Worm (Caenorhabditis elegans) whole organism, late embryonic: ENCODE measurements around the gene oops-1.

Source experiments
- C38D4.7 ChIP-seq: fragments of 200-800 bp; sonication (Bioruptor generic); optimal IDR thresholded peaks from 2 replicates; lab custom pipeline; 2018; ENCODE audit warnings: mild to moderate bottlenecking, missing genetic modification characterization, moderate library complexity, missing compliant biosample characterization
- F13H6.1 ChIP-seq: sonication (generic microtip); optimal IDR thresholded peaks from 2 replicates; lab custom pipeline; 2016; ENCODE audit warnings: missing genetic modification characterization, missing compliant biosample characterization
- Y22D7AL.16 ChIP-seq: sonication (generic microtip); optimal IDR thresholded peaks from 2 replicates; lab custom pipeline; 2016; ENCODE audit warnings: missing genetic modification characterization, missing compliant biosample characterization
- ahr-1 ChIP-seq: sonication (generic microtip); optimal IDR thresholded peaks from 2 replicates; lab custom pipeline; 2016; ENCODE audit warnings: missing genetic modification characterization, missing compliant biosample characterization
- ceh-14 ChIP-seq: sonication (generic microtip); optimal IDR thresholded peaks from 2 replicates; lab custom pipeline; 2016; ENCODE audit warnings: missing genotype, missing genetic modification characterization, missing compliant biosample characterization
- ceh-18 ChIP-seq: sonication (generic microtip); optimal IDR thresholded peaks from 2 replicates; lab custom pipeline; 2016; ENCODE audit warnings: missing genetic modification characterization, missing compliant biosample characterization
- ceh-24 ChIP-seq: sonication (generic microtip); optimal IDR thresholded peaks from 2 replicates; lab custom pipeline; 2016; ENCODE audit warnings: mild to moderate bottlenecking, missing genetic modification characterization, missing compliant biosample characterization
- ceh-34 ChIP-seq: sonication (generic microtip); optimal IDR thresholded peaks from 2 replicates; lab custom pipeline; 2016; ENCODE audit warnings: mild to moderate bottlenecking, missing genetic modification characterization, missing compliant biosample characterization
- ceh-48 ChIP-seq: sonication (generic microtip); optimal IDR thresholded peaks from 2 replicates; lab custom pipeline; 2016; ENCODE audit warnings: missing genetic modification characterization, inconsistent platforms, missing compliant biosample characterization
- dve-1 ChIP-seq: sonication (generic microtip); optimal IDR thresholded peaks from 2 replicates; lab custom pipeline; 2017; ENCODE audit warnings: antibody characterized with exemption, mild to moderate bottlenecking, missing genetic modification characterization, missing compliant biosample characterization
- elt-2 ChIP-seq: sonication (generic microtip); optimal IDR thresholded peaks from 2 replicates; lab custom pipeline; 2016; ENCODE audit warnings: missing genetic modification reagents, missing genetic modification characterization, missing compliant biosample characterization
- elt-4 ChIP-seq: sonication (generic microtip); optimal IDR thresholded peaks from 2 replicates; lab custom pipeline; 2016; ENCODE audit warnings: missing genetic modification characterization, missing compliant biosample characterization
- ets-4 ChIP-seq: sonication (generic microtip); optimal IDR thresholded peaks from 2 replicates; lab custom pipeline; 2016; ENCODE audit warnings: missing genetic modification characterization, missing compliant biosample characterization
- fkh-6 ChIP-seq: sonication (generic microtip); optimal IDR thresholded peaks from 2 replicates; lab custom pipeline; 2016; ENCODE audit warnings: missing genetic modification characterization, missing compliant biosample characterization
- madf-2 ChIP-seq: sonication (generic microtip); optimal IDR thresholded peaks from 2 replicates; lab custom pipeline; 2017; ENCODE audit warnings: missing genetic modification characterization, missing compliant biosample characterization
- mec-3 ChIP-seq: sonication (generic microtip); optimal IDR thresholded peaks from 2 replicates; lab custom pipeline; 2016; ENCODE audit warnings: borderline replicate concordance, missing genetic modification characterization, missing compliant biosample characterization
- nfya-1 ChIP-seq: sonication (generic microtip); optimal IDR thresholded peaks from 2 replicates; lab custom pipeline; 2017; ENCODE audit warnings: missing genetic modification characterization, mild to moderate bottlenecking, missing compliant biosample characterization, antibody characterized with exemption, moderate library complexity
- odd-2 ChIP-seq: sonication (generic microtip); optimal IDR thresholded peaks from 2 replicates; lab custom pipeline; 2017; ENCODE audit warnings: antibody characterized with exemption, mild to moderate bottlenecking, missing genetic modification characterization, missing compliant biosample characterization
- pax-1 ChIP-seq: fragments of 150-350 bp; optimal IDR thresholded peaks from 2 replicates; lab custom pipeline; 2014; ENCODE audit warnings: missing biosample characterization, missing genetic modification characterization
- ref-2 ChIP-seq: sonication (generic microtip); optimal IDR thresholded peaks from 2 replicates; lab custom pipeline; 2016; ENCODE audit warnings: missing genetic modification characterization, missing compliant biosample characterization
- rnt-1 ChIP-seq: sonication (generic microtip); optimal IDR thresholded peaks from 2 replicates; lab custom pipeline; 2016; ENCODE audit warnings: missing genetic modification characterization, missing compliant biosample characterization
- syd-9 ChIP-seq: sonication (generic microtip); optimal IDR thresholded peaks from 2 replicates; lab custom pipeline; 2016; ENCODE audit warnings: mild to moderate bottlenecking, missing genetic modification characterization, moderate library complexity, missing compliant biosample characterization
- ttx-3 ChIP-seq: sonication (generic microtip); optimal IDR thresholded peaks from 2 replicates; lab custom pipeline; 2016; ENCODE audit warnings: missing genetic modification reagents, missing genetic modification characterization, missing compliant biosample characterization
- unc-42 ChIP-seq: sonication (generic microtip); optimal IDR thresholded peaks from 2 replicates; lab custom pipeline; 2016; ENCODE audit warnings: missing genotype, missing genetic modification characterization, missing compliant biosample characterization
- unc-55 ChIP-seq: sonication (generic microtip); optimal IDR thresholded peaks from 2 replicates; lab custom pipeline; 2017; ENCODE audit warnings: missing biosample characterization, missing genetic modification reagents, missing genetic modification characterization

oops-1 gene

DNA sequence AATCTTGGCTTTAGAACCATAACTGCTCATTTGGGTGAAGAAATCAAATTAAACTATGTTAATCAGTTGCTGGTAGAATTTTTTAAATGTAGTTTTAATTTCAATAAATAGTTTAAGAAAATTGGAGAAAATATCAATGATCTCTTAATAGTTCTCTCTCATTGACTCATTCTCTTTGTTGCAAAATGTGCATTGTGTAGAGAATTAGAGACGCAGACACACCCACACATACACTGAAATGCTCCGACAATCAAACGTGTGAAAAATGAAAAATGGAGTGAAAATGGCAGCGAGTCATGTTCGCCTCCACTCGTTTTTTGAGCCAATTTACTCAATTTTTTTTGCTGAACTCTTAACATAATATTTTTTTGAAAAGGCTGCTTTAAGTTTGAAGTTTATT is 7.0 kb upstream of the oops-1 start:
- TF ChIP-seq odd-2 (tag; lab: Kevin White, UChicago): no peak
- peak; percentile 76 for TF ChIP-seq unc-55
- no peak for TF ChIP-seq madf-2 (tag; lab: Kevin White, UChicago)

ce11 chrIV:5820056-5820799 is 6.3 kb upstream of the oops-1 start:
- no peak for TF ChIP-seq fkh-6 (tag; lab: Kevin White, UChicago)
- TF ChIP-seq rnt-1 (tag; lab: Kevin White, UChicago): peak; percentile 27
- peak; percentile 93 for TF ChIP-seq unc-55

- TF ChIP-seq ahr-1 (tag; lab: Kevin White, UChicago): no peak
- peak; percentile 64 for TF ChIP-seq elt-2 (tag; lab: Kevin White, UChicago)
- TF ChIP-seq rnt-1 (tag; lab: Kevin White, UChicago): peak; percentile 42
- no peak for TF ChIP-seq ceh-48 (tag; lab: Kevin White, UChicago)
- peak; percentile 47 for TF ChIP-seq nfya-1 (tag; lab: Kevin White, UChicago)
- no peak for TF ChIP-seq C38D4.7
- peak; percentile 59 for TF ChIP-seq ceh-18 (tag; lab: Kevin White, UChicago)
- no peak for TF ChIP-seq odd-2 (tag; lab: Kevin White, UChicago)
- TF ChIP-seq dve-1 (tag; lab: Kevin White, UChicago): no peak
- peak; percentile 10 for TF ChIP-seq F13H6.1
- no peak for TF ChIP-seq elt-4 (tag; lab: Kevin White, UChicago)
- TF ChIP-seq ceh-14 (tag; lab: Kevin White, UChicago): no peak
- TF ChIP-seq mec-3: no peak
- TF ChIP-seq ref-2 (tag; lab: Kevin White, UChicago): peak; percentile 9
- TF ChIP-seq unc-55: peak; percentile 82
These were observed 3.5 kb upstream of the oops-1 start for ce11 chrIV:5817459-5817858.

DNA sequence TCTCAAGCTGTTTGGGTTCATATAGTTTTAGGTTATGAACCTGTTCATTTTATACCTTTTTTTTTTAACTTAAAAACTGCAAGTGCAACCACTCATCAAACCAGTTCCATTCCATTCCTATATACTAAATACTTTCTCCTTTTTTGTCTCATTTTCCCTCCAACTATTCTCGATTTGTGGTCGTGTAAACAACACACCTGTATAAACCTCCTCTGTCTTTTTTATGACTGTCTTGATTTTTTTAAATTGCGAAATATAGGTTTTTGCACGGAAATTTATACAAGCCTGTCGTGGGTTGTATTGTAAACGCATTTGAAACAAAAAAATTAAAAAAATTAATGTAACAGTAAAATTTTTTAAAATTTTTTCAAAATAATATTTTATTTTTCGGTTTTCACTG is 2.5 kb upstream of the oops-1 start:
- no peak for TF ChIP-seq Y22D7AL.16 (tag; lab: Kevin White, UChicago)
- no peak for TF ChIP-seq ceh-24 (tag; lab: Kevin White, UChicago)
- TF ChIP-seq ets-4: no peak
- TF ChIP-seq, all 69 proteins: peak for 0

- TF ChIP-seq unc-55 (peak; percentile 98), madf-2 (tag; lab: Kevin White, UChicago) (no peak), unc-42 (tag; lab: Kevin White, UChicago) (peak; percentile 31)
These were observed 2.8 kb downstream of the oops-1 start for ce11 chrIV:5811079-5811622.

ce11 chrIV:5809733-5810132 is 4.2 kb downstream of the oops-1 start:
- TF ChIP-seq mec-3 (no peak), syd-9 (tag; lab: Kevin White, UChicago) (no peak), unc-42 (tag; lab: Kevin White, UChicago) (peak; percentile 27), ttx-3 (tag; lab: Kevin White, UChicago) (peak; percentile 17)

DNA sequence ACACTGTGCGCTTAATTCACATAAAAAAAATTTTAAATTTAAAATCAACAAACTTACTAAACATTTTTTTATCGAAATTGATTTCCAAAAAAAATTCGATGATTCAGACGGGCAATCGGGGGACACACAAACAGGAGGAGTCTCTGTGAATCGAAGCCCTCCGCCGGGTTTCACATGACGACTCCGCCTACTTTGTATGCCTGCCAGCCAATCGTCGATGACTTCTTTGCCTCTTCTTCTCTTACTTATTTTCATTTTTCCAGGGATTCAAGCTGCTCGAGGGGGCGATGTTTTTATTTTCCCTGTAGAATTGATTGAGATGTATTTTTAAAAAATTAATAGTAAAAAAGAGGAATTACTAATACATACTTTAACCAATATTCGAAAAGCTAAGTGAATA is 7.0 kb downstream of the oops-1 start, which contains the start of gene lntl-1:
Gene lntl-1 (minus strand): TSS at position 185 of the 400 bp plus-strand sequence.
- TF ChIP-seq ceh-34 (tag; lab: Kevin White, UChicago): no peak
- peak; percentile 85 for TF ChIP-seq nfya-1 (tag; lab: Kevin White, UChicago)

ce11 chrIV:5806348-5806747 is 7.6 kb downstream of the oops-1 start:
- TF ChIP-seq ceh-18 (tag; lab: Kevin White, UChicago) (no peak), pax-1 (tag; lab: Kevin White, UChicago) (peak; percentile 96)
